Worm (Caenorhabditis elegans) whole organism, L1 larva: ENCODE data around the gene sur-7.

Experiments
- ama-1 ChIP-seq: fragments of 150-350 bp; optimal IDR thresholded peaks from 2 replicates; lab custom pipeline; 2014
- lin-13 ChIP-seq: fragments of 150-350 bp; optimal IDR thresholded peaks from 2 replicates; lab custom pipeline; 2014; ENCODE audit warnings: missing biosample characterization, missing genetic modification reagents, missing genetic modification characterization
- lin-14 ChIP-seq: fragments of 200-800 bp; sonication (Bioruptor generic); optimal IDR thresholded peaks from 2 replicates; lab custom pipeline; 2018; ENCODE audit warnings: mild to moderate bottlenecking, missing genetic modification characterization, moderate library complexity, missing compliant biosample characterization
- nhr-12 ChIP-seq: sonication (generic microtip); optimal IDR thresholded peaks from 2 replicates; lab custom pipeline; 2017; ENCODE audit warnings: missing biosample characterization, missing genetic modification characterization
- sptf-1 ChIP-seq: fragments of 150-350 bp; optimal IDR thresholded peaks from 2 replicates; lab custom pipeline; 2014; ENCODE audit warnings: missing biosample characterization, missing genetic modification characterization
- sup-37 ChIP-seq: fragments of 200-800 bp; sonication (Bioruptor generic); optimal IDR thresholded peaks from 2 replicates; lab custom pipeline; 2018; ENCODE audit warnings: mild to moderate bottlenecking, missing genetic modification characterization, missing compliant biosample characterization

DNA sequence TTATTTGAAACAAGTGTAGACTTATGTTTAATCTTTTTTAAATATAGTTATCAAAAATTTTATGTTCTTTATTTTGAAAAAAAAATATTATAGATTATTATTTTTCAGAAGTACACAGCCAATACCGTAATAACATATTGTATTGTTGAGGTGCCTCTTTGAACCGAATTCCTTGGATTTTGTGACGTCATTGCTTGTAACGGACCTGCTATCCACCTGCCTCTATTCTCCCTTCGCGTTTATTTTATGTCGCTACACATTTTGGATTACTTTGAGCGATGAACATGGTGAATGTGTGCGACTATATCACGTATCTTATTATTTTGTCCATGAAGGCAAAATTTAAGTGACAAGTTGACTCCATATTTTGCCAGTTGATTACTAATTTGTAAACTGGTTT is 49.2 kb upstream of the sur-7 start:
- TF ChIP-seq sptf-1: no peak
- no peak for TF ChIP-seq ama-1 (lab: Kevin White, UChicago)
- no peak for TF ChIP-seq lin-14
- TF ChIP-seq sup-37 (GFP tag; lab: Kevin White, UChicago): no peak
- no peak for TF ChIP-seq nhr-12 (tag; lab: Kevin White, UChicago)
- TF ChIP-seq lin-13 (GFP tag; lab: Kevin White, UChicago): no peak
